Worm (Caenorhabditis elegans): Measurements from ENCODE around the gene F56D5.3.

The F56D5.3 gene

ce11 chrIV:9442106-9442532, 44.7 kb downstream of the F56D5.3 start:
- TF ChIP-seq nhr-6 (tag; optimal IDR thresholded peaks at IDR 0.05): peak; percentile 82
- TF ChIP-seq lin-13 (GFP tag; optimal IDR thresholded peaks at IDR 0.05): peak; percentile 41
- TF ChIP-seq skn-1 (tag; optimal IDR thresholded peaks at IDR 0.05): peak; percentile 74
- peak; percentile 72 to 87 for TF ChIP-seq mdl-1 (tag; optimal IDR thresholded peaks at IDR 0.05)
- TF ChIP-seq unc-62 (GFP tag; optimal IDR thresholded peaks at IDR 0.05): no peak
- no peak for TF ChIP-seq C34F6.9 (tag; optimal IDR thresholded peaks at IDR 0.05)
- no peak for TF ChIP-seq R02D3.7 (tag; optimal IDR thresholded peaks at IDR 0.05)
- TF ChIP-seq sma-3 (GFP tag; optimal IDR thresholded peaks at IDR 0.05): peak; percentile 89
- TF ChIP-seq alr-1 (tag; optimal IDR thresholded peaks at IDR 0.05): no peak
- no peak for TF ChIP-seq snpc-4 (tag; optimal IDR thresholded peaks at IDR 0.05)
- peak; percentile 39 for TF ChIP-seq fos-1 (tag; optimal IDR thresholded peaks at IDR 0.05)
- peak; percentile 97 for TF ChIP-seq crh-2 (tag; optimal IDR thresholded peaks at IDR 0.05)
- TF ChIP-seq egl-27 (tag; optimal IDR thresholded peaks at IDR 0.05): peak; percentile 11
- TF ChIP-seq unc-55 (GFP tag; optimal IDR thresholded peaks at IDR 0.05): no peak
- TF ChIP-seq dmd-4 (tag; optimal IDR thresholded peaks at IDR 0.05): no peak
- peak; percentile 61 for TF ChIP-seq blmp-1 (tag; optimal IDR thresholded peaks at IDR 0.05; ENCODE audit: insufficient read depth)
- TF ChIP-seq nhr-21 (tag; optimal IDR thresholded peaks at IDR 0.05): peak; percentile 88
- TF ChIP-seq nhr-25 (tag; optimal IDR thresholded peaks at IDR 0.05): peak; percentile 17
- no peak for TF ChIP-seq ztf-4 (tag; optimal IDR thresholded peaks at IDR 0.05)
- TF ChIP-seq F13H6.1 (tag; optimal IDR thresholded peaks at IDR 0.05): peak; percentile 58
- TF ChIP-seq ama-1 (optimal IDR thresholded peaks at IDR 0.05): peak; percentile 35
- peak in 1 of 2 experiments; percentile 56 for TF ChIP-seq lsy-2 (tag; optimal IDR thresholded peaks at IDR 0.05)
- peak; percentile 62 for TF ChIP-seq sem-4 (tag; optimal IDR thresholded peaks at IDR 0.05)
- TF ChIP-seq gmeb-1 (tag; optimal IDR thresholded peaks at IDR 0.05): peak; percentile 59
- TF ChIP-seq ztf-11 (tag; optimal IDR thresholded peaks at IDR 0.05): no peak
- TF ChIP-seq ceh-16 (tag; optimal IDR thresholded peaks at IDR 0.05): peak; percentile 82
- TF ChIP-seq elt-3 (tag; optimal IDR thresholded peaks at IDR 0.05): no peak
- peak; percentile 94 for TF ChIP-seq sma-9 (GFP tag; optimal IDR thresholded peaks at IDR 0.05)
- TF ChIP-seq sma-9 (tag; optimal IDR thresholded peaks at IDR 0.05): no peak
- TF ChIP-seq nhr-129 (tag; optimal IDR thresholded peaks at IDR 0.05): peak; percentile 65
- peak; percentile 64 for TF ChIP-seq elt-1 (tag; optimal IDR thresholded peaks at IDR 0.05)
- TF ChIP-seq nhr-10 (tag; optimal IDR thresholded peaks at IDR 0.05): peak; percentile 3

- no peak for TF ChIP-seq mdl-1 (tag; optimal IDR thresholded peaks at IDR 0.05)
- no peak for TF ChIP-seq unc-39 (tag; optimal IDR thresholded peaks at IDR 0.05)
- TF ChIP-seq egl-27 (tag; optimal IDR thresholded peaks at IDR 0.05): no peak
- no peak for TF ChIP-seq gmeb-1 (tag; optimal IDR thresholded peaks at IDR 0.05)
- no peak for TF ChIP-seq ceh-82 (tag; optimal IDR thresholded peaks at IDR 0.05)
- no peak for TF ChIP-seq ceh-16 (tag; optimal IDR thresholded peaks at IDR 0.05)
- no peak for TF ChIP-seq lsy-2 (tag; optimal IDR thresholded peaks at IDR 0.05)
- TF ChIP-seq nhr-77 (tag; optimal IDR thresholded peaks at IDR 0.05): no peak
- no peak for TF ChIP-seq peb-1 (tag; optimal IDR thresholded peaks at IDR 0.05)
- TF ChIP-seq alr-1 (tag; optimal IDR thresholded peaks at IDR 0.05): no peak
- TF ChIP-seq aly-2 (tag; optimal IDR thresholded peaks at IDR 0.05): no peak
- no peak for TF ChIP-seq nhr-21 (tag; optimal IDR thresholded peaks at IDR 0.05)
- TF ChIP-seq unc-55 (GFP tag; optimal IDR thresholded peaks at IDR 0.05): no peak
- TF ChIP-seq sma-9 (GFP tag; optimal IDR thresholded peaks at IDR 0.05): no peak
- TF ChIP-seq sma-9 (tag; optimal IDR thresholded peaks at IDR 0.05): no peak
- TF ChIP-seq skn-1 (tag; optimal IDR thresholded peaks at IDR 0.05): no peak
- TF ChIP-seq R02D3.7 (tag; optimal IDR thresholded peaks at IDR 0.05): no peak
- no peak for TF ChIP-seq mab-5 (tag; optimal IDR thresholded peaks at IDR 0.05)
- TF ChIP-seq unc-62 (GFP tag; optimal IDR thresholded peaks at IDR 0.05): no peak
- TF ChIP-seq elt-3 (tag; optimal IDR thresholded peaks at IDR 0.05): no peak
- no peak for TF ChIP-seq nhr-129 (tag; optimal IDR thresholded peaks at IDR 0.05)
Measured at ce11 chrIV:9443940-9444339, 46.6 kb downstream of the F56D5.3 start, which contains the start of gene F38E11.9. Gene F38E11.9, minus strand, starts transcription at chrIV:9444040.

DNA sequence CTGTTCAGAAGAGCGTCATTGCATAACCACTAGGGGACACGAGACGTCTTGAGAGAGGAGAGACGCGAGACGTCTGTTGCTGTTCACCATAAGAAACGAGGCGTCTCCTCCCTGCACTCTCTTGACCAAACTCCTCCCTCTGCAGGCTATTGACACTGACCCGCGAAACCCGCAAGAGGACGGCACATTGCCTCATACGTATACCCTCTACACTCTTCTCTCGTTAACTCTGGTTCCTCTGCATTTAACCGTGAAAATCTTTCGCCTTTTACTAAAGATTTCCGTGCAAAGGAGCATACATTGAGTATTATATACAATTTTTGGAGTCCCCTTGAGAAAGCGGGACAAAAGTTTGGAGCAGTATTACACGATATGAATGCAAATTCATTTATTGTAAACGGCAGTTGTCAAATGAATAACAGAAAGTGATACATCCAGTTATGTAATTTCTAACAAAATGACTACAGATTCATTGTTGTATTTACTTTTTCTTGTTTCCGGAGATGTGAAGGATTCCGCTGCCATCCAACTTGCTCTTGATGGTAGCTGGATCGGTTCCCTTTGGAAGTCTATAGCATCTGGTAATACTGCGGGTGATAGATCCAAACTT, 47.1 kb downstream of the F56D5.3 start:
- TF ChIP-seq nhr-23 (tag; optimal IDR thresholded peaks at IDR 0.05): no peak
- peak; percentile 96 for TF ChIP-seq nhr-21 (tag; optimal IDR thresholded peaks at IDR 0.05)
- TF ChIP-seq mdl-1 (tag; optimal IDR thresholded peaks at IDR 0.05): peak; percentile 66 to 84
- no peak for TF ChIP-seq elt-3 (tag; optimal IDR thresholded peaks at IDR 0.05)
- TF ChIP-seq R02D3.7 (tag; optimal IDR thresholded peaks at IDR 0.05): peak; percentile 28
- TF ChIP-seq ceh-82 (tag; optimal IDR thresholded peaks at IDR 0.05): peak; percentile 23
- peak; percentile 66 for TF ChIP-seq ceh-16 (tag; optimal IDR thresholded peaks at IDR 0.05)
- peak; percentile 99 for TF ChIP-seq snpc-4 (tag; optimal IDR thresholded peaks at IDR 0.05)
- peak; percentile 93 for TF ChIP-seq sma-3 (GFP tag; optimal IDR thresholded peaks at IDR 0.05)
- TF ChIP-seq lin-11 (tag; optimal IDR thresholded peaks at IDR 0.05): peak; percentile 93
- peak; percentile 83 for TF ChIP-seq unc-55 (GFP tag; optimal IDR thresholded peaks at IDR 0.05)
- peak; percentile 93 for TF ChIP-seq sem-4 (tag; optimal IDR thresholded peaks at IDR 0.05)
- no peak for TF ChIP-seq nhr-12 (tag; optimal IDR thresholded peaks at IDR 0.05)
- peak; percentile 95 for TF ChIP-seq crh-2 (tag; optimal IDR thresholded peaks at IDR 0.05)
- peak; percentile 86 for TF ChIP-seq ztf-4 (tag; optimal IDR thresholded peaks at IDR 0.05)
- peak; percentile 68 for TF ChIP-seq skn-1 (tag; optimal IDR thresholded peaks at IDR 0.05)
- TF ChIP-seq ztf-1 (GFP tag; conservative IDR thresholded peaks at IDR 0.05): no peak
- TF ChIP-seq C34F6.9 (tag; optimal IDR thresholded peaks at IDR 0.05): peak; percentile 94
- no peak for TF ChIP-seq elt-1 (tag; optimal IDR thresholded peaks at IDR 0.05)
- peak; percentile 95 for TF ChIP-seq nhr-129 (tag; optimal IDR thresholded peaks at IDR 0.05)
- TF ChIP-seq gmeb-1 (tag; optimal IDR thresholded peaks at IDR 0.05): peak; percentile 76
- peak; percentile 28 for TF ChIP-seq lin-39 (tag; optimal IDR thresholded peaks at IDR 0.05)
- peak; percentile 48 for TF ChIP-seq ztf-11 (tag; optimal IDR thresholded peaks at IDR 0.05)
- peak; percentile 19 for TF ChIP-seq ZK546.5 (tag; optimal IDR thresholded peaks at IDR 0.05)
- TF ChIP-seq blmp-1 (tag; optimal IDR thresholded peaks at IDR 0.05; ENCODE audit: insufficient read depth): peak; percentile 81
- TF ChIP-seq peb-1 (tag; optimal IDR thresholded peaks at IDR 0.05): no peak
- peak; percentile 44 for TF ChIP-seq nhr-237 (tag; optimal IDR thresholded peaks at IDR 0.05)
- TF ChIP-seq sma-9 (GFP tag; optimal IDR thresholded peaks at IDR 0.05): peak; percentile 96
- TF ChIP-seq sma-9 (tag; optimal IDR thresholded peaks at IDR 0.05): no peak
- TF ChIP-seq lsy-2 (tag; optimal IDR thresholded peaks at IDR 0.05): peak; percentile 84 to 92
